Worm (Caenorhabditis elegans) whole organism, mixed stage, embryonic: ENCODE results near the gene tmed-12.

Source experiments
- ceh-83 ChIP-seq: fragments of 200-800 bp; sonication (Bioruptor generic); optimal IDR thresholded peaks from 2 replicates; lab custom pipeline; 2018; ENCODE audit warnings: mild to moderate bottlenecking, missing genetic modification characterization, missing compliant biosample characterization
- elt-1 ChIP-seq: sonication (generic microtip); optimal IDR thresholded peaks from 2 replicates; lab custom pipeline; 2017; ENCODE audit warnings: missing genetic modification characterization, mild to moderate bottlenecking, missing compliant biosample characterization, antibody characterized with exemption, moderate library complexity, borderline replicate concordance; ENCODE audit not compliant: insufficient read depth
- flh-1 ChIP-seq: fragments of 200-800 bp; sonication (Bioruptor generic); optimal IDR thresholded peaks from 2 replicates; lab custom pipeline; 2018; ENCODE audit warnings: mild to moderate bottlenecking, missing genetic modification characterization, moderate library complexity, missing compliant biosample characterization
- lin-13 ChIP-seq: fragments of 150-350 bp; optimal IDR thresholded peaks from 2 replicates; lab custom pipeline; 2014; ENCODE audit warnings: missing biosample characterization, missing genetic modification characterization
- lsy-2 ChIP-seq: fragments of 150-350 bp; optimal IDR thresholded peaks from 2 replicates; lab custom pipeline; 2014; ENCODE audit warnings: missing biosample characterization, missing genetic modification characterization
- nhr-237 ChIP-seq: fragments of 150-350 bp; optimal IDR thresholded peaks from 2 replicates; lab custom pipeline; 2014; ENCODE audit warnings: missing biosample characterization, missing genetic modification characterization
- pha-4 ChIP-seq: fragments of 150-350 bp; optimal IDR thresholded peaks from 2 replicates; lab custom pipeline; 2018; ENCODE audit warnings: missing biosample characterization, missing genetic modification reagents, missing genetic modification characterization
- snpc-4 ChIP-seq: fragments of 150-350 bp; optimal IDR thresholded peaks from 2 replicates; lab custom pipeline; 2014; ENCODE audit warnings: missing biosample characterization, missing genetic modification characterization
- unc-62 ChIP-seq: fragments of 150-350 bp; optimal IDR thresholded peaks from 2 replicates; lab custom pipeline; 2014; ENCODE audit warnings: missing biosample characterization, missing genetic modification reagents, missing genetic modification characterization
- ztf-11 ChIP-seq: fragments of 150-350 bp; optimal IDR thresholded peaks from 2 replicates; lab custom pipeline; 2014; ENCODE audit warnings: missing biosample characterization, missing genetic modification characterization

ce11 chrX:177075-177474 is 14.1 kb upstream of the tmed-12 start, which contains the start of the genes T08D2.5 and T08D2.4:
- TF ChIP-seq snpc-4 (tag; lab: Kevin White, UChicago) (no peak), pha-4 (tag; lab: Kevin White, UChicago) (no peak), lin-13 (tag; lab: Kevin White, UChicago) (no peak), nhr-237 (no peak), unc-62 (GFP tag; lab: Kevin White, UChicago) (no peak), ceh-83 (GFP tag; lab: Kevin White, UChicago) (no peak), flh-1 (no peak), elt-1 (no peak), ztf-11 (tag; lab: Kevin White, UChicago) (no peak), lsy-2 (tag; lab: Kevin White, UChicago) (no peak)
